Fruit fly (Drosophila melanogaster): Measurements from ENCODE around the gene CG14692.
A peak's percentile ranks its signal among the peaks of the same experiment; 100 is the strongest.

CG14692 gene

DNA sequence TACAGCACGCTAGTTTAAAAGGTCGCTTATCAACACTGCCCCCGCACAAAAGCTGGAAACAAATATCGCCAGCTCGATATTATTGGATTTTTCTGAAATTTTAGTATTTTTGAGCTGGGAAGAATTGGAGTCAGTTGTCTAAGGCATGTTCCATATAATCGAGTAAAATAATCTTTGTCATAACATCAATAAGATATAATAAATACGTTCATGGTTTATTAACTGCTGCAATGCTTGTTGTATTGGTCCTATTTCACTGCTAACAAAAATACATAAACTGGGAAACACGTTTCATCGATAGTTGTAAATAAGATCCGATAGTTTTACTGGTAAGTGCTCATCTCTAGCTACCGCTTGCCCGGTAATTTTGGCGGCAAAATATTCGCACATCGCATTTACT, 15.6 kb downstream of the CG14692 start, which contains the start of the genes Art1 and Mcm5 (continued):
- peak; percentile 43 for TF ChIP-seq CG17802 (tag; optimal IDR thresholded peaks at IDR 0.05)
- TF ChIP-seq CG4328 (GFP tag; optimal IDR thresholded peaks at IDR 0.05): no peak
- TF ChIP-seq bowl (GFP tag; IDR thresholded peaks at IDR 0.05): no peak
- no peak for TF ChIP-seq Sry-β (GFP tag; optimal IDR thresholded peaks at IDR 0.05)
- TF ChIP-seq CG9215 (GFP tag; IDR thresholded peaks at IDR 0.05): peak; percentile 24; the same call in 1 of the 2 replicates
- TF ChIP-seq CG3847 (GFP tag; IDR thresholded peaks at IDR 0.05): peak; percentile 62
- no peak for TF ChIP-seq gsb (GFP tag; IDR thresholded peaks at IDR 0.05)
- peak; percentile 21 for TF ChIP-seq Jarid2 (GFP tag; optimal IDR thresholded peaks at IDR 0.05)
- TF ChIP-seq seq (GFP tag; IDR thresholded peaks at IDR 0.05): no peak
- peak; percentile 71; the same call in 1 of the 3 replicates for TF ChIP-seq CG7963 (GFP tag; IDR thresholded peaks at IDR 0.05; ENCODE audit: partially characterized antibody)
- no peak for TF ChIP-seq zfh1 (GFP tag; IDR thresholded peaks at IDR 0.05)
- peak; percentile 62 for TF ChIP-seq Xbp1 (GFP tag; optimal IDR thresholded peaks at IDR 0.05)
- TF ChIP-seq lilli (GFP tag; optimal IDR thresholded peaks at IDR 0.05): peak; percentile 66
- TF ChIP-seq CG18262 (tag; optimal IDR thresholded peaks at IDR 0.05): peak; percentile 36
- TF ChIP-seq NC2β (GFP tag; optimal IDR thresholded peaks at IDR 0.05): peak; percentile 38
- TF ChIP-seq Nf-YC (tag; optimal IDR thresholded peaks at IDR 0.05): no peak
- peak; percentile 80 for TF ChIP-seq Ets97D (GFP tag; optimal IDR thresholded peaks at IDR 0.05)
- TF ChIP-seq CG13296 (GFP tag; optimal IDR thresholded peaks at IDR 0.05): peak; percentile 3
- no peak for TF ChIP-seq CG11456 (GFP tag; IDR thresholded peaks at IDR 0.05)
- no peak; the same call in 1 of the 2 replicates for TF ChIP-seq tna (GFP tag; IDR thresholded peaks at IDR 0.05; ENCODE audit: partially characterized antibody)
- TF ChIP-seq stc (GFP tag; IDR thresholded peaks at IDR 0.05): no peak
- peak; percentile 35 for TF ChIP-seq Atf3 (GFP tag; optimal IDR thresholded peaks at IDR 0.05)
- TF ChIP-seq CG4854 (GFP tag; optimal IDR thresholded peaks at IDR 0.05): peak; percentile 46
- no peak for TF ChIP-seq CG15601 (tag; optimal IDR thresholded peaks at IDR 0.05)
- no peak for TF ChIP-seq Tbp (GFP tag; optimal IDR thresholded peaks at IDR 0.05)
- no peak for TF ChIP-seq CG6854 (GFP tag; optimal IDR thresholded peaks at IDR 0.05)
- TF ChIP-seq Dip2 (GFP tag; IDR thresholded peaks at IDR 0.05): no peak
- no peak for TF ChIP-seq Spps (tag; optimal IDR thresholded peaks at IDR 0.05)
- TF ChIP-seq PHDP (tag; optimal IDR thresholded peaks at IDR 0.05): no peak
- no peak for TF ChIP-seq CG32767 (GFP tag; IDR thresholded peaks at IDR 0.05)
- TF ChIP-seq ap (GFP tag; IDR thresholded peaks at IDR 0.05): no peak
- peak; percentile 80 for TF ChIP-seq bbx (GFP tag; IDR thresholded peaks at IDR 0.05; ENCODE audit: partially characterized antibody)
- TF ChIP-seq repo (GFP tag; optimal IDR thresholded peaks at IDR 0.05): no peak
- TF ChIP-seq CG31365 (tag; optimal IDR thresholded peaks at IDR 0.05): no peak
- no peak for TF ChIP-seq CG18011 (GFP tag; optimal IDR thresholded peaks at IDR 0.05)
- no peak for TF ChIP-seq Atf-2 (GFP tag; optimal IDR thresholded peaks at IDR 0.05)
- peak; percentile 52 for TF ChIP-seq Lhr (GFP tag; optimal IDR thresholded peaks at IDR 0.05)
- peak; percentile 19 for TF ChIP-seq bab2 (GFP tag; optimal IDR thresholded peaks at IDR 0.05)
- TF ChIP-seq ranshi (GFP tag; IDR thresholded peaks at IDR 0.05): no peak
- TF ChIP-seq CG31224 (GFP tag; IDR thresholded peaks at IDR 0.05): no peak
- no peak for TF ChIP-seq exex (tag; optimal IDR thresholded peaks at IDR 0.05)
- no peak for TF ChIP-seq Rx (GFP tag; IDR thresholded peaks at IDR 0.05)
- no peak for TF ChIP-seq prd (optimal IDR thresholded peaks at IDR 0.05)
- peak; percentile 19; the same call in 1 of the 3 replicates for TF ChIP-seq prd (GFP tag; IDR thresholded peaks at IDR 0.05)
- no peak for TF ChIP-seq CG11093 (GFP tag; IDR thresholded peaks at IDR 0.05)
- TF ChIP-seq pfk (GFP tag; optimal IDR thresholded peaks at IDR 0.05): no peak
- peak; percentile 49 for TF ChIP-seq Dad (GFP tag; optimal IDR thresholded peaks at IDR 0.05)
- TF ChIP-seq CG17912 (GFP tag; optimal IDR thresholded peaks at IDR 0.05): no peak
- TF ChIP-seq disco-r (GFP tag; optimal IDR thresholded peaks at IDR 0.05): no peak
- TF ChIP-seq dan (GFP tag; IDR thresholded peaks at IDR 0.05): no peak
- no peak for TF ChIP-seq Mrtf (GFP tag; IDR thresholded peaks at IDR 0.05)
- no peak for TF ChIP-seq gcm (GFP tag; optimal IDR thresholded peaks at IDR 0.05)
